Worm (Caenorhabditis elegans) whole organism, young adult: ENCODE results near the gene Y45G12B.3.

Source experiments
- B0261.1 ChIP-seq: sonication (generic microtip); optimal IDR thresholded peaks from 2 replicates; lab custom pipeline; 2016; ENCODE audit warnings: mild to moderate bottlenecking, missing genetic modification characterization, moderate library complexity, missing compliant biosample characterization
- B0336.3 ChIP-seq: fragments of 200-800 bp; sonication (Bioruptor generic); IDR thresholded peaks from 2 replicates; pipeline ENCODE4 v1.3.6; 2022; ENCODE audit warnings: missing genetic modification characterization, missing compliant biosample characterization
- C06A6.2 ChIP-seq: fragments of 200-800 bp; sonication (Bioruptor generic); conservative IDR thresholded peaks from 2 replicates; pipeline ENCODE4 v1.3.6; 2022; ENCODE audit warnings: missing genetic modification characterization, missing compliant biosample characterization
- C17E4.6 ChIP-seq: fragments of 200-800 bp; sonication (Bioruptor generic); IDR thresholded peaks from 2 replicates; pipeline ENCODE4 v1.3.6; 2022; ENCODE audit warnings: missing genetic modification reagents, missing genetic modification characterization, missing compliant biosample characterization
- F22D6.2 ChIP-seq: sonication (generic microtip); optimal IDR thresholded peaks from 2 replicates; lab custom pipeline; 2016; ENCODE audit warnings: mild to moderate bottlenecking, missing genetic modification characterization, missing compliant biosample characterization
- F23B12.7 ChIP-seq: sonication (generic microtip); optimal IDR thresholded peaks from 2 replicates; lab custom pipeline; 2017; ENCODE audit warnings: missing genetic modification characterization, mild to moderate bottlenecking, missing compliant biosample characterization, antibody characterized with exemption, moderate library complexity; ENCODE audit not compliant: insufficient read depth
- F33H1.4 ChIP-seq: fragments of 200-800 bp; sonication (Bioruptor generic); IDR thresholded peaks from 2 replicates; pipeline ENCODE4 v1.3.6; 2022; ENCODE audit warnings: missing genetic modification reagents, missing genetic modification characterization, missing compliant biosample characterization
- F52B5.7 ChIP-seq: sonication (generic microtip); optimal IDR thresholded peaks from 2 replicates; lab custom pipeline; 2016; ENCODE audit warnings: mild to moderate bottlenecking, missing genetic modification characterization, missing compliant biosample characterization
- F55B11.4 ChIP-seq: sonication (generic microtip); optimal IDR thresholded peaks from 2 replicates; lab custom pipeline; 2016; ENCODE audit warnings: missing compliant biosample characterization, missing genetic modification characterization, borderline replicate concordance; ENCODE audit not compliant: insufficient read depth
- F57A8.1 ChIP-seq: fragments of 200-800 bp; sonication (Bioruptor generic); optimal IDR thresholded peaks from 2 replicates; lab custom pipeline; 2018; ENCODE audit warnings: mild to moderate bottlenecking, missing genetic modification characterization, moderate library complexity, missing compliant biosample characterization
- K11D2.4 ChIP-seq: fragments of 200-800 bp; sonication (Bioruptor generic); IDR thresholded peaks from 2 replicates; pipeline ENCODE4 v1.3.6; 2022; ENCODE audit warnings: missing genetic modification reagents, missing genetic modification characterization, missing compliant biosample characterization
- T26A5.8 ChIP-seq: sonication (generic microtip); optimal IDR thresholded peaks from 2 replicates; lab custom pipeline; 2016; ENCODE audit warnings: missing genetic modification characterization, missing compliant biosample characterization
- ZK185.1 ChIP-seq: sonication (generic microtip); optimal IDR thresholded peaks from 2 replicates; lab custom pipeline; 2016; ENCODE audit warnings: mild to moderate bottlenecking, missing genetic modification characterization, missing compliant biosample characterization; ENCODE audit not compliant: poor library complexity, severe bottlenecking
- akir-1 ChIP-seq: fragments of 200-800 bp; sonication (Bioruptor generic); optimal IDR thresholded peaks from 2 replicates; lab custom pipeline; 2018; ENCODE audit warnings: mild to moderate bottlenecking, missing genetic modification characterization, moderate library complexity, missing compliant biosample characterization
- ama-1 ChIP-seq, 3 experiments: fragments of 150-350 bp in 1 of 3; sonication (generic microtip) in 2 of 3; optimal IDR thresholded peaks; 2 replicates each; lab custom pipeline; 2014 to 2018; ENCODE audit warnings: missing biosample characterization in 2 of 3, missing genetic modification characterization in 2 of 3, missing genetic modification reagents in 2 of 3
- aptf-2 ChIP-seq: fragments of 200-800 bp; sonication (Bioruptor generic); conservative IDR thresholded peaks from 2 replicates; pipeline ENCODE4 v1.3.6; 2022; ENCODE audit warnings: missing genetic modification reagents, missing genetic modification characterization, missing compliant biosample characterization
- attf-3 ChIP-seq: fragments of 200-800 bp; sonication (Bioruptor generic); conservative IDR thresholded peaks from 2 replicates; pipeline ENCODE4 v1.3.6; 2022; ENCODE audit warnings: missing genetic modification reagents, missing genetic modification characterization, missing compliant biosample characterization
- ccch-3 ChIP-seq: fragments of 200-800 bp; sonication (Bioruptor generic); optimal IDR thresholded peaks from 2 replicates; lab custom pipeline; 2018; ENCODE audit warnings: mild to moderate bottlenecking, missing genetic modification characterization, missing compliant biosample characterization
- cebp-1 ChIP-seq, 2 experiments: fragments of 200-800 bp in 1 of 2; sonication (Bioruptor generic) in 1 of 2; sonication (generic microtip) in 1 of 2; IDR thresholded peaks in 1 of 2; optimal IDR thresholded peaks in 1 of 2; 2 replicates each; pipeline versions ENCODE4 v1.3.6 to Lab custom; 2017 to 2022; ENCODE audit warnings: missing compliant biosample characterization in 2 of 2, missing genetic modification characterization in 2 of 2, mild to moderate bottlenecking in 1 of 2, missing genetic modification reagents in 1 of 2, moderate library complexity in 1 of 2
- ceh-91 ChIP-seq: fragments of 200-800 bp; sonication (Bioruptor generic); IDR thresholded peaks from 2 replicates; pipeline ENCODE4 v1.3.6; 2022; ENCODE audit warnings: missing genetic modification reagents, missing genetic modification characterization, missing compliant biosample characterization
- egl-18 ChIP-seq: fragments of 200-800 bp; sonication (Bioruptor generic); IDR thresholded peaks from 2 replicates; pipeline ENCODE4 v1.3.6; 2022; ENCODE audit warnings: missing genetic modification reagents, missing genetic modification characterization, missing compliant biosample characterization
- egl-44 ChIP-seq: fragments of 200-800 bp; sonication (Bioruptor generic); IDR thresholded peaks from 2 replicates; pipeline ENCODE4 v1.3.6; 2022; ENCODE audit warnings: missing genetic modification reagents, missing genetic modification characterization, missing compliant biosample characterization
- ekl-4 ChIP-seq: fragments of 200-800 bp; sonication (Bioruptor generic); IDR thresholded peaks from 2 replicates; pipeline ENCODE4 v1.3.6; 2022; ENCODE audit warnings: missing genetic modification reagents, missing genetic modification characterization, missing compliant biosample characterization
- hlh-26 ChIP-seq: fragments of 200-800 bp; sonication (Bioruptor generic); conservative IDR thresholded peaks from 2 replicates; pipeline ENCODE4 v1.3.6; 2022; ENCODE audit warnings: missing genetic modification reagents, missing genetic modification characterization, missing compliant biosample characterization
- hmg-20 ChIP-seq: fragments of 200-800 bp; sonication (Bioruptor generic); IDR thresholded peaks from 2 replicates; pipeline ENCODE4 v1.3.6; 2022; ENCODE audit warnings: missing genetic modification reagents, missing genetic modification characterization, missing compliant biosample characterization
- hsf-1 ChIP-seq: fragments of 200-800 bp; sonication (Bioruptor generic); IDR thresholded peaks from 2 replicates; pipeline ENCODE4 v1.3.6; 2022; ENCODE audit warnings: missing genetic modification reagents, missing genetic modification characterization, missing compliant biosample characterization
- let-607 ChIP-seq, 2 experiments: fragments of 200-800 bp in 1 of 2; sonication (Bioruptor generic) in 1 of 2; sonication (generic microtip) in 1 of 2; optimal IDR thresholded peaks; 2 replicates each; lab custom pipeline; 2016 to 2018; ENCODE audit warnings: mild to moderate bottlenecking in 2 of 2, missing compliant biosample characterization in 2 of 2, missing genetic modification characterization in 2 of 2, moderate library complexity in 2 of 2, missing genotype in 1 of 2
- lin-35 ChIP-seq, 3 experiments: fragments of 150-350 bp in 2 of 3; sonication (generic microtip) in 1 of 3; optimal IDR thresholded peaks; 2 replicates each; lab custom pipeline; 2014 to 2018; ENCODE audit warnings: missing biosample characterization in 3 of 3, missing genetic modification characterization in 3 of 3, missing genetic modification reagents in 3 of 3
- lin-54 ChIP-seq: fragments of 200-800 bp; sonication (Bioruptor generic); optimal IDR thresholded peaks from 2 replicates; lab custom pipeline; 2018; ENCODE audit warnings: mild to moderate bottlenecking, missing genetic modification characterization, missing compliant biosample characterization
- lsl-1 ChIP-seq: fragments of 200-800 bp; sonication (Bioruptor generic); optimal IDR thresholded peaks from 2 replicates; lab custom pipeline; 2018; ENCODE audit warnings: mild to moderate bottlenecking, missing genetic modification characterization, moderate library complexity, missing compliant biosample characterization
- madf-8 ChIP-seq: fragments of 200-800 bp; sonication (Bioruptor generic); conservative IDR thresholded peaks from 2 replicates; pipeline ENCODE4 v1.3.6; 2022; ENCODE audit warnings: missing genetic modification reagents, missing genetic modification characterization, missing compliant biosample characterization
- mcd-1 ChIP-seq: fragments of 200-800 bp; sonication (Bioruptor generic); IDR thresholded peaks from 2 replicates; pipeline ENCODE4 v1.3.6; 2022; ENCODE audit warnings: missing genetic modification reagents, missing genetic modification characterization, missing compliant biosample characterization
- mes-4 ChIP-seq: sonication (generic microtip); optimal IDR thresholded peaks from 2 replicates; lab custom pipeline; 2016; ENCODE audit warnings: missing genotype, missing genetic modification characterization, missing compliant biosample characterization
- nfya-1 ChIP-seq: sonication (generic microtip); optimal IDR thresholded peaks from 2 replicates; lab custom pipeline; 2017; ENCODE audit warnings: antibody characterized with exemption, missing compliant biosample characterization, missing genetic modification characterization, borderline replicate concordance; ENCODE audit not compliant: insufficient read depth
- nhr-90 ChIP-seq: sonication (generic microtip); optimal IDR thresholded peaks from 2 replicates; lab custom pipeline; 2016; ENCODE audit warnings: missing genotype, mild to moderate bottlenecking, missing genetic modification characterization, missing compliant biosample characterization
- repo-1 ChIP-seq: sonication (generic microtip); optimal IDR thresholded peaks from 2 replicates; lab custom pipeline; 2017; ENCODE audit warnings: mild to moderate bottlenecking, missing genetic modification characterization, missing compliant biosample characterization
- sea-2 ChIP-seq: fragments of 200-800 bp; sonication (Bioruptor generic); IDR thresholded peaks from 2 replicates; pipeline ENCODE4 v1.3.6; 2022; ENCODE audit warnings: missing genetic modification characterization, missing compliant biosample characterization
- snpc-3.4 ChIP-seq: sonication (generic microtip); optimal IDR thresholded peaks from 2 replicates; lab custom pipeline; 2017; ENCODE audit warnings: missing genetic modification characterization, mild to moderate bottlenecking, missing compliant biosample characterization, antibody characterized with exemption, moderate library complexity, missing genotype, missing genetic modification reagents
- snpc-4 ChIP-seq, 5 experiments: fragments of 150-350 bp in 1 of 5; sonication (generic microtip) in 4 of 5; optimal IDR thresholded peaks; 2 replicates each; lab custom pipeline; 2014 to 2018; ENCODE audit warnings: missing genetic modification characterization in 5 of 5, missing biosample characterization in 3 of 5, antibody characterized with exemption in 2 of 5, mild to moderate bottlenecking in 2 of 5, missing compliant biosample characterization in 2 of 5, missing genotype in 2 of 5, moderate library complexity in 2 of 5, missing genetic modification reagents in 1 of 5
- xnd-1 ChIP-seq: sonication (generic microtip); optimal IDR thresholded peaks from 2 replicates; lab custom pipeline; 2016; ENCODE audit warnings: missing genotype, missing genetic modification reagents, missing genetic modification characterization, missing compliant biosample characterization
- ztf-25 ChIP-seq: fragments of 200-800 bp; sonication (Bioruptor generic); IDR thresholded peaks from 2 replicates; pipeline ENCODE4 v1.3.6; 2022; ENCODE audit warnings: missing genetic modification reagents, missing genetic modification characterization, missing compliant biosample characterization

The Y45G12B.3 gene

ce11 chrV:2728236-2728635, 32.2 kb upstream of the Y45G12B.3 start, which contains the start of gene str-33:
str-33 (plus strand) TSS chrV:2728536.
- TF ChIP-seq C17E4.6 (GFP tag; lab: Robert Waterston, UW), result no peak
- no peak for TF ChIP-seq lin-35 (GFP tag; optimal IDR thresholded peaks at IDR 0.05; lab: Kevin White, UChicago)
- TF ChIP-seq nfya-1 (tag; lab: Kevin White, UChicago), result no peak
- TF ChIP-seq ccch-3, result no peak
- no peak for TF ChIP-seq lin-54 (GFP tag; lab: Kevin White, UChicago)
- no peak for TF ChIP-seq repo-1 (tag; lab: Kevin White, UChicago)
- TF ChIP-seq cebp-1 (GFP tag; IDR thresholded peaks at IDR 0.05; lab: Robert Waterston, UW), result no peak
- no peak for TF ChIP-seq cebp-1 (tag; optimal IDR thresholded peaks at IDR 0.05; lab: Kevin White, UChicago)
- no peak for TF ChIP-seq K11D2.4
- no peak for TF ChIP-seq ceh-91
- TF ChIP-seq F52B5.7 (tag; lab: Kevin White, UChicago), result no peak
- no peak for TF ChIP-seq aptf-2 (GFP tag; lab: Robert Waterston, UW)
- TF ChIP-seq C06A6.2 (GFP tag; lab: Robert Waterston, UW), result no peak
- TF ChIP-seq F23B12.7 (tag; lab: Kevin White, UChicago), result no peak

- no peak for TF ChIP-seq mes-4 (tag; lab: Kevin White, UChicago)
- no peak for TF ChIP-seq let-607 (tag; optimal IDR thresholded peaks at IDR 0.05; lab: Kevin White, UChicago)
These were observed 31.0 kb upstream of the Y45G12B.3 start, which contains the start of gene str-13 for ce11 chrV:2727101-2727500. str-13 (minus strand) TSS chrV:2727201.

- TF ChIP-seq hlh-26 (GFP tag; lab: Robert Waterston, UW) (no peak), T26A5.8 (tag; lab: Kevin White, UChicago) (no peak), hmg-20 (GFP tag; lab: Robert Waterston, UW) (no peak), akir-1 (GFP tag; lab: Kevin White, UChicago) (no peak), B0261.1 (tag; lab: Kevin White, UChicago) (no peak), B0336.3 (GFP tag; lab: Robert Waterston, UW) (no peak), F33H1.4 (GFP tag; lab: Robert Waterston, UW) (no peak), egl-18 (GFP tag; lab: Robert Waterston, UW) (no peak), mcd-1 (GFP tag; lab: Robert Waterston, UW) (no peak), K11D2.4 (no peak), F55B11.4 (tag; lab: Kevin White, UChicago) (no peak), F23B12.7 (tag; lab: Kevin White, UChicago) (no peak), ekl-4 (GFP tag; lab: Robert Waterston, UW) (no peak)
These were observed 29.2 kb upstream of the Y45G12B.3 start, which contains the start of gene srg-59 for ce11 chrV:2725225-2725624. srg-59 (minus strand) TSS chrV:2725325.

- no peak for TF ChIP-seq ztf-25
- TF ChIP-seq lsl-1 (GFP tag; lab: Kevin White, UChicago), result no peak
- TF ChIP-seq ZK185.1, result no peak
- TF ChIP-seq F57A8.1 (GFP tag; lab: Kevin White, UChicago), result no peak
- TF ChIP-seq F22D6.2, result no peak
- TF ChIP-seq sea-2 (GFP tag; lab: Robert Waterston, UW), result no peak
- no peak for TF ChIP-seq egl-44 (GFP tag; lab: Robert Waterston, UW)
- TF ChIP-seq ama-1 (optimal IDR thresholded peaks at IDR 0.05; lab: Kevin White, UChicago), result no peak
- TF ChIP-seq ama-1 (GFP tag; optimal IDR thresholded peaks at IDR 0.05; lab: Kevin White, UChicago), result no peak
- TF ChIP-seq K11D2.4, result no peak
- no peak for TF ChIP-seq snpc-4 (GFP tag; optimal IDR thresholded peaks at IDR 0.05; lab: Kevin White, UChicago)
- no peak for TF ChIP-seq snpc-4 (tag; optimal IDR thresholded peaks at IDR 0.05; lab: Kevin White, UChicago)
- TF ChIP-seq nhr-90 (tag; lab: Kevin White, UChicago), result no peak
- TF ChIP-seq mes-4 (tag; lab: Kevin White, UChicago), result no peak
- no peak for TF ChIP-seq attf-3 (GFP tag; lab: Robert Waterston, UW)
- TF ChIP-seq xnd-1 (tag; lab: Kevin White, UChicago), result no peak
- TF ChIP-seq madf-8 (GFP tag; lab: Robert Waterston, UW), result no peak
- TF ChIP-seq hmg-20 (GFP tag; lab: Robert Waterston, UW), result no peak
- no peak for TF ChIP-seq hsf-1 (GFP tag; lab: Robert Waterston, UW)
- TF ChIP-seq snpc-3.4, result no peak
These were observed 26.5 kb upstream of the Y45G12B.3 start, which contains the start of gene srg-60 for ce11 chrV:2722555-2722954. srg-60 (minus strand) TSS chrV:2722655.
